Fruit fly (Drosophila melanogaster) whole organism, adult: Measurements from ENCODE around the gene CG43165.

Experiments
- CG11617 ChIP-seq: fragments of 200-800 bp; sonication (Bioruptor generic); optimal IDR thresholded peaks from 2 replicates; lab custom pipeline; 2017; ENCODE audit warnings: mild to moderate bottlenecking, missing biosample characterization, missing genetic modification reagents, missing genetic modification characterization
- CG12768 ChIP-seq: fragments of 200-800 bp; sonication (Bioruptor generic); optimal IDR thresholded peaks from 2 replicates; lab custom pipeline; 2017; ENCODE audit warnings: missing biosample characterization, missing genetic modification characterization, mild to moderate bottlenecking, moderate library complexity, missing genetic modification reagents
- CG14711 ChIP-seq: fragments of 200-800 bp; sonication (Bioruptor generic); optimal IDR thresholded peaks from 2 replicates; lab custom pipeline; 2018; ENCODE audit warnings: missing biosample characterization, mild to moderate bottlenecking, missing genetic modification characterization, moderate library complexity
- CG1620 ChIP-seq: fragments of 200-800 bp; sonication (Bioruptor generic); optimal IDR thresholded peaks from 2 replicates; lab custom pipeline; 2016; ENCODE audit warnings: missing biosample characterization, missing genetic modification characterization
- CG33017 ChIP-seq: fragments of 200-800 bp; sonication (Bioruptor generic); optimal IDR thresholded peaks from 2 replicates; lab custom pipeline; 2018; ENCODE audit warnings: missing biosample characterization, mild to moderate bottlenecking, missing genetic modification characterization, moderate library complexity
- CG5204 ChIP-seq: fragments of 200-800 bp; sonication (Bioruptor generic); optimal IDR thresholded peaks from 2 replicates; lab custom pipeline; 2016; ENCODE audit warnings: missing biosample characterization, missing genetic modification characterization
- CG7045 ChIP-seq: fragments of 200-800 bp; sonication (Bioruptor generic); optimal IDR thresholded peaks from 2 replicates; lab custom pipeline; 2017; ENCODE audit warnings: missing biosample characterization, mild to moderate bottlenecking, missing genetic modification characterization
- CG7101 ChIP-seq: fragments of 200-800 bp; sonication (Bioruptor generic); optimal IDR thresholded peaks from 2 replicates; lab custom pipeline; 2018; ENCODE audit warnings: missing biosample characterization, mild to moderate bottlenecking, missing genetic modification characterization, moderate library complexity
- Clk ChIP-seq: fragments of 200-800 bp; sonication (Bioruptor generic); optimal IDR thresholded peaks from 2 replicates; lab custom pipeline; 2017; ENCODE audit warnings: missing biosample characterization, missing genetic modification characterization
- Crg-1 ChIP-seq: fragments of 200-800 bp; sonication (Bioruptor generic); optimal IDR thresholded peaks from 2 replicates; lab custom pipeline; 2016; ENCODE audit warnings: missing biosample characterization, missing genetic modification characterization
- Hr96 ChIP-seq: fragments of 200-800 bp; sonication (Bioruptor generic); optimal IDR thresholded peaks from 2 replicates; lab custom pipeline; 2016; ENCODE audit warnings: missing biosample characterization, missing genetic modification characterization
- Mnt ChIP-seq: fragments of 200-800 bp; sonication (Bioruptor generic); optimal IDR thresholded peaks from 2 replicates; lab custom pipeline; 2016; ENCODE audit warnings: missing biosample characterization, mild to moderate bottlenecking, missing genetic modification characterization
- bab1 ChIP-seq: fragments of 200-800 bp; sonication (Bioruptor generic); optimal IDR thresholded peaks from 3 replicates; lab custom pipeline; 2019; ENCODE audit warnings: missing biosample characterization, mild to moderate bottlenecking, missing genetic modification characterization, moderate library complexity
- cic ChIP-seq: fragments of 200-800 bp; sonication (Bioruptor generic); optimal IDR thresholded peaks from 2 replicates; lab custom pipeline; 2017; ENCODE audit warnings: missing biosample characterization, mild to moderate bottlenecking, missing genetic modification characterization, moderate library complexity
- cnc ChIP-seq, 2 experiments: fragments of >200 bp; optimal IDR thresholded peaks; 2 replicates each; lab custom pipeline; 2017
- kay ChIP-seq: fragments of 200-800 bp; sonication (Bioruptor generic); peaks from one replicate; lab custom pipeline; 2016; ENCODE audit warnings: missing biosample characterization, missing genetic modification characterization, borderline replicate concordance
- ovo ChIP-seq: fragments of 200-800 bp; sonication (Bioruptor generic); optimal IDR thresholded peaks from 2 replicates; lab custom pipeline; 2016; ENCODE audit warnings: missing biosample characterization, missing genetic modification characterization
- pad ChIP-seq: fragments of 200-800 bp; sonication (Bioruptor generic); optimal IDR thresholded peaks from 3 replicates; lab custom pipeline; 2017; ENCODE audit warnings: missing biosample characterization, missing genetic modification characterization, mild to moderate bottlenecking, moderate library complexity, missing genetic modification reagents
- tj ChIP-seq: fragments of 200-800 bp; sonication (Bioruptor generic); optimal IDR thresholded peaks from 3 replicates; lab custom pipeline; 2017; ENCODE audit warnings: missing biosample characterization, mild to moderate bottlenecking, missing genetic modification characterization, moderate library complexity
- toe ChIP-seq: fragments of 200-800 bp; sonication (Bioruptor generic); optimal IDR thresholded peaks from 2 replicates; lab custom pipeline; 2016; ENCODE audit warnings: missing biosample characterization, missing genetic modification characterization

Gene CG43165

DNA sequence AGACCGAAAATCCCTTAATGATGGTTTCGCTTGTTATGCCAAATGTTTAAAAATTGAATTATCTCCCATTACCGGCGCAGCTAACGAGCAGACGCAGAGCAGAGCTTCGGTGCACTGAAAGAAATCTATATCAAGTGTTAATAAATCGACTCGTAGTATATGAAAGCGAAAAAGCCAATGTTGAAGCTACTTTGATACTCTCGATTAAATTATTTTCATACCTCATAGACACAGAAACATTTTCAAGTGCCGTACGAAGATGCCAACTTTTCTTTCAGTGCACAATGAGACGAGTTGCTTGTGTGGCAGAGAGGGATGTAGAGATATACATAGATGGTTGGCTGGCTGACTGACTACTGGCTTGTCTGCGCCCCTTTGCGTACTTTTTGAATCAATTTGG is 19.1 kb downstream of the CG43165 start:
- no peak for TF ChIP-seq Hr96 (GFP tag; lab: Kevin White, UChicago)
- no peak for TF ChIP-seq cic (GFP tag; lab: Kevin White, UChicago)
- no peak for TF ChIP-seq bab1 (GFP tag; lab: Kevin White, UChicago)
- TF ChIP-seq cnc (optimal IDR thresholded peaks at IDR 0.05; lab: Kevin White, UChicago) = no peak
- no peak for TF ChIP-seq CG7045 (GFP tag; lab: Kevin White, UChicago)
- no peak for TF ChIP-seq Crg-1 (GFP tag; lab: Kevin White, UChicago)
- TF ChIP-seq pad (GFP tag; lab: Kevin White, UChicago) = no peak
- no peak for TF ChIP-seq CG14711 (tag; lab: Kevin White, UChicago)
- TF ChIP-seq tj (GFP tag; lab: Kevin White, UChicago) = no peak
- no peak for TF ChIP-seq ovo (GFP tag; lab: Kevin White, UChicago)
- TF ChIP-seq CG12768 = no peak
- TF ChIP-seq CG11617 (GFP tag; lab: Kevin White, UChicago) = no peak

DNA sequence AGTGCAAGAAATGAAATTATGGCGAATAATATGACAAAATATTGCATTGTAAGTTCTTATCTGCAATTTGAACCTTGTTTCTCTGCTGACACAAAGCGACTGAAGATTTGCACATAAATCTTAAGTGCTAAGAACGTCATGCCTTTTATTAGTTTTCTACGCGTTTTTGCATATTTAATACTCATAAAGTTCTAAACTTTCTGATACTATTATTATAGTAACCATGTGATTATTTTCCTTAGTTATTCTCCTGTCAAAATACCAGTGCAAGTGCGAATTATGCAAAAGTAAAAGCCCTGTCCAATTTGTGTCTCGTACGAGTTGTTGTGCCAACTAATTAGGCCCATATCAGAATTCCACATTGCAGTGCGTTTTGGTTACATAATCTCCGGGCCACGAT is 24.3 kb downstream of the CG43165 start, which contains the start of gene Sfp24Bc:
Gene Sfp24Bc, minus strand, starts transcription at position 101 of the 400 bp plus-strand sequence.
- TF ChIP-seq CG14711 (tag; lab: Kevin White, UChicago) (no peak), tj (GFP tag; lab: Kevin White, UChicago) (no peak), CG11617 (GFP tag; lab: Kevin White, UChicago) (no peak), Mnt (no peak), cic (GFP tag; lab: Kevin White, UChicago) (no peak), cnc (optimal IDR thresholded peaks at IDR 0.05; lab: Kevin White, UChicago) (no peak), Clk (GFP tag; lab: Kevin White, UChicago) (no peak), CG12768 (no peak), toe (GFP tag; lab: Kevin White, UChicago) (no peak), ovo (GFP tag; lab: Kevin White, UChicago) (no peak), bab1 (GFP tag; lab: Kevin White, UChicago) (no peak), CG1620 (GFP tag; lab: Kevin White, UChicago) (no peak), CG7101 (no peak), CG33017 (no peak)

DNA sequence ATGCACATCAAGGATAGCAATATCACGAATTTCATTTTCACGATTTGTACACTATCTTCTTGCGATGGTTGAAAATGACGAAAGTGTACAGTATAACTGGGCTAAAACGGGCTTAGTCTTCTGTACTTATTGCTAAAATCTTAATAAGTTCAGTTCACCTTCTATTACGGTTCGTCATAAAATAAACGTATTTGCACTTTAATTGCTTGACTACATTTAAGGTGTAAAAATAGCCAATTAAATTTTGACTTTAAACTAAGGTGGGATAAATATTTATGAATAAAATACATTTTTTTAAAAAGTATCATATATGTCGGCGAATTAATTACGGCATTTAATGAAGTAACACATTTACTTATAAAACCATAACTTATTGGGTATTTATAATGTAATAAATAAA is 25.1 kb downstream of the CG43165 start, which contains the start of gene Sfp24Bb:
Gene Sfp24Bb, minus strand, starts transcription at position 101 of the 400 bp plus-strand sequence.
- TF ChIP-seq CG7101 = no peak
- no peak for TF ChIP-seq cic (GFP tag; lab: Kevin White, UChicago)

DNA sequence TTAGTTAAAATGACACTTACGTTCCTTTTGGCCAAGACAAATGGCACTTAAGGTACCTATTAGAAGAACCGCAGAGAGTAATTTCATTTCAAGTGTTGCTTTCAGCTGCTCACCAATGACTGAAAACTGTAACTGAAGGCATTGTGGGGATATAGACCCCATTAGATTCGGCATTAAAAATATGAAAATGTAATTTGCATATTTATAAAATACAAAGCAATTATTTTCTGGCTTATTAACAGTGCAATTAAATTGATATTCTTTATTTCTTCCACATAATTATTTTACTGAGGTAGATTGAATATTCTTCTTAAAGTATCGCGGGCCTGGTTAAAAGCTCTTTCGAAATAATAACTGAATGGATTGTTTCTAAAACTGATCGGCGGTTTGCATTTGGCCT is 25.8 kb downstream of the CG43165 start, which contains the start of gene Sfp24Bd:
Gene Sfp24Bd, minus strand, starts transcription at position 101 of the 400 bp plus-strand sequence.
- no peak for TF ChIP-seq kay (GFP tag; lab: Kevin White, UChicago)
- TF ChIP-seq Clk (GFP tag; lab: Kevin White, UChicago) = no peak
- TF ChIP-seq CG11617 (GFP tag; lab: Kevin White, UChicago) = no peak
- no peak for TF ChIP-seq CG1620 (GFP tag; lab: Kevin White, UChicago)
- no peak for TF ChIP-seq CG12768
- TF ChIP-seq CG7101 = no peak
- no peak for TF ChIP-seq Crg-1 (GFP tag; lab: Kevin White, UChicago)
- TF ChIP-seq CG33017 = no peak
- no peak for TF ChIP-seq CG14711 (tag; lab: Kevin White, UChicago)
- no peak for TF ChIP-seq ovo (GFP tag; lab: Kevin White, UChicago)
- no peak for TF ChIP-seq bab1 (GFP tag; lab: Kevin White, UChicago)
- no peak for TF ChIP-seq cnc (optimal IDR thresholded peaks at IDR 0.05; lab: Kevin White, UChicago)
- TF ChIP-seq Hr96 (GFP tag; lab: Kevin White, UChicago) = no peak
- TF ChIP-seq tj (GFP tag; lab: Kevin White, UChicago) = no peak

DNA sequence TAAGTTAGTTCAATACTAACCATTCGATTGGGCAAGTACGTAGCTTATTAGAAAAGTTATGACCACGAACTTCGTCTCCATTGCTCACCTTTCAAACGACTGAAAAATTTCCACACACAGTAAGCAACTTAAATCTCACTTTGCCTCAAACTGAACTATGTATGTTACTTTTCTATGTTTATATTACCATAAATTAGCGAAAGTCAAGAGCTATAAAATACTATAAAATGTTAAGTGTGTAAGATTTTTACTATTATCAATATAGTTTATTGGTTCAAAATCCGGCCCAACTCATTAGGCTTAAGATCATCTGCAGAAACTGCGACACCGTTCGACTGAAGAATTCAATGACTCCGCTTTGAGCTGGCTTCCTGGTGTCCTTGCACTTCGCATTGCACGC is 26.4 kb downstream of the CG43165 start, which contains the start of gene Sfp24Ba:
Gene Sfp24Ba, minus strand, starts transcription at position 101 of the 400 bp plus-strand sequence.
- TF ChIP-seq CG14711 (tag; lab: Kevin White, UChicago) = no peak
- no peak for TF ChIP-seq cic (GFP tag; lab: Kevin White, UChicago)
- no peak for TF ChIP-seq Mnt
- no peak for TF ChIP-seq Crg-1 (GFP tag; lab: Kevin White, UChicago)

DNA sequence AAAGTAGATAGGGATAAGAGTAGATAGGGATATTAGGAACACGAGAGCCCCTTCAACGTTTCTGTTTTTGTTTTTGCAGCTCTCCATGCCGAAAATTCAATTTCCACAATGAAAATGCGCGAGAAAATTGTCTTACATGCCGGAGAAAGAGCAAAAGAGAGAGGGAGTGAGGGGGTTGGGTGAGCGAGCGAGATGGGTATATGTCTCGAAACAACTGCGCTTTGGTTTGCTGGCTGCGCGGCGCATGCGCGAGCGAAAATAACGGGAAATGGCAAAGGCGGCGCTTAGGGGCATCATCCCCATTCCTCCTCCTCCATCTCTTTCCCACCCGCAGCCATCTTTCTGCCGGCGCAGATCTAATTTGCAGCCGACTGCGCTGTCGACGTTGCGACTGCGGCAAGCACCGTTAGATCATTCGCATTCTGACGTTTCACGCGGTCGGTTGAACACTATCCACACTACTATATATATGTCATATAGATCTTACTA is 32.5 kb downstream of the CG43165 start, which contains the start of gene Drgx:
Gene Drgx, plus strand, starts transcription at position 439 of the 489 bp plus-strand sequence.
- TF ChIP-seq CG1620 (GFP tag; lab: Kevin White, UChicago) (no peak), ovo (GFP tag; lab: Kevin White, UChicago) (peak; percentile 46), pad (GFP tag; lab: Kevin White, UChicago) (peak; percentile 97)

DNA sequence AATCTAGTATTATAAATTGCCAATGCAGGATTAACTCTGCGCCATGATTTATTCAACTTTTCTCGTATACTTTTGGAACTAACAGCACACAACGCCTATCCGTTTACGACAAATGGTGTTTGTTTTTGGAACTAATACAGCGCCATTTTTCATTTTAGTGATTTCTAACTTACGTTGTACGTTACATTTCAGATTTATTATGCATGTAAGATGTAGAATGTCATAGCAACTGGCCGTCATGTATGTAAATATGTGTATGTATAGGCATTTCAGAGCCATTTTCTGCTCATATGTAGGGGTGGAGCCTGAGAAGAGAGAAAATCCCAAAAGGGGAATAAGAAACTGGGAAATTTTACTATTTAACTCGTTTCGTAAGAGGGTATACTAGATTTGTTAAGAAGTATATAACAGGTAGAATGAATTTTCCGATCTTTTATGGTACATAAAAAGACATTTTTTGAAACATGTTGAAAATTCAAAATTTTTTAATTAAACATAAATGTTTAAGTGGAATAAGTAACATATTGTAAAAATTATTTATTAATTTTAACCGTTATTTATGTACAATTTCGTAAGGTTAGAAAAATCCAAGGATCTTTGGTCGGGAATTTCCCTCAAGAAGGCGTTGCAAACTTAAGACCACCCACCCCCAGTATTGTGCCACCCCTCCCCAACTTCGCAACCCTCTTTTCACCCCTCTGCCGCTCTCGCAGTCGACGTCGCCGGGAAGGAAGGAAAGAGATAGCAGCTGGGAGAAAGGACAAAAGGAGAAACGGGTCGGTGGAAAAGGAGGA is 37.3 kb downstream of the CG43165 start:
- TF ChIP-seq CG7045 (GFP tag; lab: Kevin White, UChicago) (peak; percentile 9), Mnt (no peak), cnc (optimal IDR thresholded peaks at IDR 0.05; lab: Kevin White, UChicago) (no peak), CG14711 (tag; lab: Kevin White, UChicago) (no peak), toe (GFP tag; lab: Kevin White, UChicago) (peak; percentile 55), CG1620 (GFP tag; lab: Kevin White, UChicago) (peak; percentile 57), CG11617 (GFP tag; lab: Kevin White, UChicago) (no peak), Crg-1 (GFP tag; lab: Kevin White, UChicago) (no peak), CG33017 (no peak), tj (GFP tag; lab: Kevin White, UChicago) (no peak), bab1 (GFP tag; lab: Kevin White, UChicago) (peak; percentile 12), Clk (GFP tag; lab: Kevin White, UChicago) (no peak), cic (GFP tag; lab: Kevin White, UChicago) (peak; percentile 30), ovo (GFP tag; lab: Kevin White, UChicago) (peak; percentile 58), CG7101 (peak; percentile 19), CG12768 (no peak), Hr96 (GFP tag; lab: Kevin White, UChicago) (peak; percentile 45), pad (GFP tag; lab: Kevin White, UChicago) (peak; percentile 99), kay (GFP tag; lab: Kevin White, UChicago) (no peak), CG5204 (GFP tag; lab: Kevin White, UChicago) (no peak)
